Fruit fly (Drosophila melanogaster): ENCODE results near the gene CG1368.

CG1368 gene

DNA sequence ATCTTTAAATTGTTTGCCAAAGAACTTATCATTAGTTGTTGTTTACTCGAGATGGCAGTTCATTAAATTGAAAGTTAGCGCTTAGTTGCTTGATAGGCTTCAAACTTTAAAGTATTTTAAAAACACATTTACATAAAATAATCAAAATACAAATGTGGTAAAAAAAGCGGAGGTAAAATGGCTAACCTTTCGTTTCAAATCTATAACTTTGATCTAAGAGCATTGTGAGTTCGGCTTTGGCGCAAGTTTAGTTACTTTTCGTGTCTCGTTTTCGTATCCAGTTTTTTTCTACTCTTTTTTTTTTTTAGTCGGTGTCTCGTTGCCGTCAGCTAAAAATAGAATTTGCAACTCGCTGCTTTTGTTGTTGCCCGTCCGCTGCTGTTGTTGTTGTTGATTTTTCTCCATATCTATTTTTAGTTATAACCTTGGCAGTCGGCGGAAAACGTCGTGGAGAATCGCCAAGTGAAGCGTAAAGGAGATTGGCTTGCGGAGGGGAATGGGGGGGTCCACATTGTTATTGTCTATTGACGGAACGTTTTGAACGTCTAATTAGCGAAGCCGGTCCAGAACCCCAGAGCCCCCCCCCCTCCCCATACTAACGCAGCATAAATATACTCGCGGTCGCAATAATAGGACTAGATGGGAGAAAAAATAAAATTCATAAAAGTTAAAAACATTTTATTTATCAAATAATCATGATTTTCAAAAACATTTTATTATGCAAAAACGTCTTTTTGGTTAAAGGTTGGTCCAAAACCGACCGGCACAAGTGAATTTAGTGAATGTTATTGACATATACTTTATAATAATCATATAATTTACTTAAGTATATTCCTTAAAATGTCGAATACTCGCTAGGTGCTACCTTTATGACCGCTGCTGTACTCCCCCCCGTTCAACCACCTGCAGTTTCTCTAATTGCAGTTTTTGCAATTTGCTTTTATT, 40.2 kb downstream of the CG1368 start (continued):
- TF ChIP-seq Elba2 (GFP tag; optimal IDR thresholded peaks at IDR 0.05) = no peak
- peak; percentile 2 for TF ChIP-seq CG17359 (tag; optimal IDR thresholded peaks at IDR 0.05)
- TF ChIP-seq CG18764 (GFP tag; optimal IDR thresholded peaks at IDR 0.05) = no peak
- TF ChIP-seq Antp (GFP tag; optimal IDR thresholded peaks at IDR 0.05) = no peak
- no peak for TF ChIP-seq CG15479 (GFP tag; optimal IDR thresholded peaks at IDR 0.05)
- TF ChIP-seq CG6854 (GFP tag; optimal IDR thresholded peaks at IDR 0.05) = no peak
- no peak for TF ChIP-seq pzg (GFP tag; optimal IDR thresholded peaks at IDR 0.05)
- TF ChIP-seq sens (GFP tag) = peak; percentile 54
- TF ChIP-seq maf-S (GFP tag; optimal IDR thresholded peaks at IDR 0.05) = no peak
- no peak for TF ChIP-seq Nf-YB (GFP tag; optimal IDR thresholded peaks at IDR 0.05)
- peak; percentile 19 for TF ChIP-seq tio (GFP tag; optimal IDR thresholded peaks at IDR 0.05)
- no peak for TF ChIP-seq Kr (GFP tag; optimal IDR thresholded peaks at IDR 0.05)
- no peak for TF ChIP-seq stwl (tag; optimal IDR thresholded peaks at IDR 0.05)
- no peak for TF ChIP-seq Sin3A (optimal IDR thresholded peaks at IDR 0.05)
- TF ChIP-seq CG13894 (tag; optimal IDR thresholded peaks at IDR 0.05) = peak; percentile 24
- no peak for TF ChIP-seq nerfin-2 (GFP tag; IDR thresholded peaks at IDR 0.05; ENCODE audit: partially characterized antibody)
- TF ChIP-seq CG10147 (GFP tag; optimal IDR thresholded peaks at IDR 0.05) = peak; percentile 75
- TF ChIP-seq NC2α (GFP tag; optimal IDR thresholded peaks at IDR 0.05) = no peak
- no peak for TF ChIP-seq cato (GFP tag; optimal IDR thresholded peaks at IDR 0.05; ENCODE audit: borderline replicate concordance)
- TF ChIP-seq slp2 (GFP tag; optimal IDR thresholded peaks at IDR 0.05) = no peak
- no peak for TF ChIP-seq CG10267 (tag; optimal IDR thresholded peaks at IDR 0.05)
- peak; percentile 29; the same call in 1 of the 2 replicates for TF ChIP-seq E2f2 (GFP tag; IDR thresholded peaks at IDR 0.05)
- no peak for TF ChIP-seq Adf1 (GFP tag; IDR thresholded peaks at IDR 0.05)
- no peak for TF ChIP-seq ken (GFP tag; IDR thresholded peaks at IDR 0.05)
- no peak for TF ChIP-seq jumu (GFP tag; optimal IDR thresholded peaks at IDR 0.05)
- TF ChIP-seq CG8388 (GFP tag; optimal IDR thresholded peaks at IDR 0.05) = peak; percentile 21
- no peak for TF ChIP-seq pnt (GFP tag; optimal IDR thresholded peaks at IDR 0.05)
- TF ChIP-seq CG1603 (tag; optimal IDR thresholded peaks at IDR 0.05) = no peak
- TF ChIP-seq chm (GFP tag; IDR thresholded peaks at IDR 0.05) = no peak
- peak; percentile 48 for TF ChIP-seq CG10209 (GFP tag; optimal IDR thresholded peaks at IDR 0.05)
- TF ChIP-seq trh (GFP tag; optimal IDR thresholded peaks at IDR 0.05) = no peak
- no peak for TF ChIP-seq ham (GFP tag; IDR thresholded peaks at IDR 0.05)
- no peak for TF ChIP-seq Dip2 (GFP tag; IDR thresholded peaks at IDR 0.05)
- no peak for TF ChIP-seq Poxn (GFP tag; IDR thresholded peaks at IDR 0.05)
- TF ChIP-seq Xrp1 (GFP tag; IDR thresholded peaks at IDR 0.05) = 0 out of 2 replicates have a peak, but pooled peaks have one; percentile 19
- TF ChIP-seq CG2202 (tag; optimal IDR thresholded peaks at IDR 0.05) = no peak
- TF ChIP-seq salm (tag; optimal IDR thresholded peaks at IDR 0.05) = no peak
- no peak for TF ChIP-seq CG9797 (GFP tag; optimal IDR thresholded peaks at IDR 0.05)
- peak; percentile 71 for TF ChIP-seq CG7839 (tag; optimal IDR thresholded peaks at IDR 0.05)
- TF ChIP-seq HLH4C (GFP tag; IDR thresholded peaks at IDR 0.05; ENCODE audit: partially characterized antibody) = no peak
- no peak for TF ChIP-seq onecut (GFP tag; IDR thresholded peaks at IDR 0.05)
- peak; percentile 69 for TF ChIP-seq gem (tag; optimal IDR thresholded peaks at IDR 0.05)
- no peak for TF ChIP-seq az2 (GFP tag; optimal IDR thresholded peaks at IDR 0.05)
- TF ChIP-seq CG32767 (GFP tag; IDR thresholded peaks at IDR 0.05) = 0 out of 2 replicates have a peak, but pooled peaks have one; percentile 24
- no peak for TF ChIP-seq gce (GFP tag; IDR thresholded peaks at IDR 0.05)
- TF ChIP-seq NfI (GFP tag; optimal IDR thresholded peaks at IDR 0.05) = peak; percentile 12
- no peak for TF ChIP-seq Dbx (GFP tag; IDR thresholded peaks at IDR 0.05)
- no peak for TF ChIP-seq zfh1 (GFP tag; IDR thresholded peaks at IDR 0.05)
- no peak for TF ChIP-seq inv (GFP tag; IDR thresholded peaks at IDR 0.05; ENCODE audit: partially characterized antibody)

Measured in whole organism, embryonic.